Worm (Caenorhabditis elegans): ENCODE data around the gene C08B6.5.

The C08B6.5 gene

DNA sequence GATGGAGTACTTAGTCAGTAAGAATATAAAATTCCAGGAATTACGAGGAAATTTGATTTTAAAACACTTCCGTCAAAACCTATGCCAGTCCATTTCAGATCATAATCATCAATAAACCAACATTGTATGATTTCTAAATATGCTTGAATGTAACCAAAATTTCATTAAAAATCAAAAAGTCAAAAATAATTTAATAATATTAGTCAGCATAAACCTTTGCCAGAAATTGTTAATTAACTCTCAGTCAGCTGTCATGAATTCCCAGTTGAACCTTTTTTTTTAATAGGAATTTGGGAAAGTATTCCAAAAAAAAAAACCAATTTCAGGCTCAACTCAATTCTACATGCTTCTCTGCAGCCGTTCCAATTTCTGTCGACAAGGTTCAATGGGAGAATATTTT lies 30.8 kb downstream of the C08B6.5 start, which contains the start of gene srsx-26:
srsx-26 (plus strand) TSS at position 301 of the 400 bp plus-strand sequence.
- no peak for TF ChIP-seq C06A6.2 (GFP tag; conservative IDR thresholded peaks at IDR 0.05)
- TF ChIP-seq rcor-1 (GFP tag; IDR thresholded peaks at IDR 0.05), result no peak
- TF ChIP-seq B0336.3 (GFP tag; IDR thresholded peaks at IDR 0.05), result no peak
- TF ChIP-seq nfyb-1 (GFP tag; IDR thresholded peaks at IDR 0.05), result no peak
- TF ChIP-seq egl-18 (GFP tag; IDR thresholded peaks at IDR 0.05), result no peak
- TF ChIP-seq F39B2.1 (GFP tag; IDR thresholded peaks at IDR 0.05), result no peak
- TF ChIP-seq K12H6.12 (tag; optimal IDR thresholded peaks at IDR 0.05), result no peak

DNA sequence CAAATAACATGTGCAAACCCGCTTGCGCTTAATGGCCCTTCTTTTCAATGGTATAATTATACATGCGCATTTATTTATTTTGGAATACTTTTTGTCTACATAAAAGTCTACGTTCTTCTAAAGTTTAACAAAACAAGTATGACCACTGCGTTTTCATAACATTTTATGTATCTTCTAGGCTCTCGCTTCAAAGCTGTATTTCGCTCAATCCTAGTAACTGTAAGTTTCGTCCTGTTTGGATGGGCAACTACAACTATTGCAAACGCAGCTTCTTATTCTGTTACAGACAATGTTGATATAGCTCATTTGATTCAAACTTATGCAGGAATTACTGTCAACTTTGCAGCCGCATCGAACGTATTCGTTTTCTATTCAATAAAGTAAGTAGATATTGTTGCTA lies 32.2 kb downstream of the C08B6.5 start, which contains the start of gene srsx-27:
srsx-27 (plus strand) TSS at position 301 of the 400 bp plus-strand sequence.
- TF ChIP-seq ceh-79 (tag; optimal IDR thresholded peaks at IDR 0.05) (no peak), K11D2.4 (GFP tag; IDR thresholded peaks at IDR 0.05) (no peak), somi-1 (GFP tag; optimal IDR thresholded peaks at IDR 0.05) (no peak), ztf-25 (GFP tag; IDR thresholded peaks at IDR 0.05) (no peak), mxl-1 (tag; optimal IDR thresholded peaks at IDR 0.05) (no peak)

DNA sequence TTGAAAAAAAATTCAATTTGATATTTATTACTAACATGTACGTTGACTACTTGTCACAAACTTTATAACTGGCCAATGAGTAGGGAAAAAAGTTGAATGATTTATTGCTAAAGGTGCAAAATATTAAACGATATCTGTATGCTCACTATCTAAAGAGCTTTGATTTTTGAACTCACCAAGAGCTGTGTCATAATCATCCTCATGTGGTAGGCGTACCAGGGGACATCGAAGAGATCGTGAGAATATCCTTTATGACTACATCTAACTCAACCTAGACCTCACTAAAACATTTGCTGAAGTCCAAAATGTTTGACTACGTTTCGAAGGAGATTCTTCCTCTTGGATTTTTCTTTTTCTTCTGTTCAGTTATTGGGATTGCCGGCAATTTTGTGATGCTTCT lies 34.7 kb downstream of the C08B6.5 start, which contains the start of gene srsx-28:
srsx-28 (plus strand) TSS at position 301 of the 400 bp plus-strand sequence.
- TF ChIP-seq athp-1 (tag; optimal IDR thresholded peaks at IDR 0.05), result no peak
- no peak for TF ChIP-seq ztf-28 (GFP tag; IDR thresholded peaks at IDR 0.05)
- TF ChIP-seq dox-1 (GFP tag; IDR thresholded peaks at IDR 0.05), result no peak
- TF ChIP-seq ccch-3 (GFP tag; optimal IDR thresholded peaks at IDR 0.05), result no peak
- TF ChIP-seq B0336.3 (GFP tag; IDR thresholded peaks at IDR 0.05), result no peak
- TF ChIP-seq nhr-27 (tag; optimal IDR thresholded peaks at IDR 0.05), result no peak
- TF ChIP-seq ceh-58 (GFP tag; IDR thresholded peaks at IDR 0.05), result no peak

- TF ChIP-seq F49E8.2 (tag; optimal IDR thresholded peaks at IDR 0.05; ENCODE audit: insufficient read depth), result no peak
- no peak for TF ChIP-seq Y53F4B.3 (GFP tag; IDR thresholded peaks at IDR 0.05)
- no peak for TF ChIP-seq snpc-4 (GFP tag; optimal IDR thresholded peaks at IDR 0.05)
- no peak for TF ChIP-seq snpc-4 (tag; optimal IDR thresholded peaks at IDR 0.05)
- no peak for TF ChIP-seq chd-7 (tag; optimal IDR thresholded peaks at IDR 0.05)
- no peak for TF ChIP-seq ceh-40 (GFP tag; IDR thresholded peaks at IDR 0.05)
- no peak for TF ChIP-seq bed-2 (GFP tag; IDR thresholded peaks at IDR 0.05)
- TF ChIP-seq lin-54 (GFP tag; optimal IDR thresholded peaks at IDR 0.05), result no peak
- no peak for TF ChIP-seq ceh-27 (GFP tag; optimal IDR thresholded peaks at IDR 0.05)
- TF ChIP-seq ceh-58 (GFP tag; IDR thresholded peaks at IDR 0.05), result no peak
- TF ChIP-seq bed-1 (GFP tag; IDR thresholded peaks at IDR 0.05), result no peak
- no peak for TF ChIP-seq zim-3 (tag; optimal IDR thresholded peaks at IDR 0.05)
Observed at ce11 chrV:10153076-10153475, 35.5 kb downstream of the C08B6.5 start.

- no peak for TF ChIP-seq F23B12.7 (tag; optimal IDR thresholded peaks at IDR 0.05; ENCODE audit: insufficient read depth)
- TF ChIP-seq ceh-27 (GFP tag; optimal IDR thresholded peaks at IDR 0.05), result no peak
- no peak for TF ChIP-seq Y53F4B.3 (GFP tag; IDR thresholded peaks at IDR 0.05)
- no peak for TF ChIP-seq egrh-3 (GFP tag; IDR thresholded peaks at IDR 0.05)
- TF ChIP-seq F22D6.2 (tag; optimal IDR thresholded peaks at IDR 0.05), result no peak
- TF ChIP-seq lsy-27 (tag; optimal IDR thresholded peaks at IDR 0.05; ENCODE audit: borderline replicate concordance, insufficient read depth), result no peak
- no peak for TF ChIP-seq egl-18 (GFP tag; IDR thresholded peaks at IDR 0.05)
- no peak for TF ChIP-seq F55B11.4 (tag; optimal IDR thresholded peaks at IDR 0.05; ENCODE audit: borderline replicate concordance, insufficient read depth)
- TF ChIP-seq athp-1 (tag; optimal IDR thresholded peaks at IDR 0.05), result no peak
- TF ChIP-seq B0019.2 (GFP tag; conservative IDR thresholded peaks at IDR 0.05), result no peak
- TF ChIP-seq F39B2.1 (GFP tag; IDR thresholded peaks at IDR 0.05), result no peak
- no peak for TF ChIP-seq zfh-2 (GFP tag; conservative IDR thresholded peaks at IDR 0.05)
- TF ChIP-seq dpl-1 (GFP tag; optimal IDR thresholded peaks at IDR 0.05), result no peak
- no peak for TF ChIP-seq unc-130 (GFP tag; optimal IDR thresholded peaks at IDR 0.05)
- TF ChIP-seq K11D2.4 (GFP tag; IDR thresholded peaks at IDR 0.05), result no peak
Observed at ce11 chrV:10154698-10155097, 37.1 kb downstream of the C08B6.5 start, which contains the start of gene srsx-29. Gene srsx-29, plus strand, starts transcription at chrV:10154998.
